Worm (Caenorhabditis elegans): ENCODE data around the gene chk-1.
A peak's percentile ranks its signal among the peaks of the same experiment; 100 is the strongest.

chk-1 gene

ce11 chrV:3739302-3739701 lies 20.0 kb downstream of the chk-1 start, which contains the start of gene hpo-36:
TSS of gene hpo-36 (minus strand) at chrV:3739402.
- TF ChIP-seq K02D7.2 (tag; optimal IDR thresholded peaks at IDR 0.05) (no peak), K09A11.1 (tag; optimal IDR thresholded peaks at IDR 0.05; ENCODE audit: insufficient read depth) (no peak), hlh-13 (GFP tag; optimal IDR thresholded peaks at IDR 0.05) (no peak), nfya-1 (tag; optimal IDR thresholded peaks at IDR 0.05) (no peak), sdc-2 (tag; optimal IDR thresholded peaks at IDR 0.05) (no peak), ahr-1 (tag; optimal IDR thresholded peaks at IDR 0.05) (no peak), pat-9 (tag; optimal IDR thresholded peaks at IDR 0.05) (no peak), fax-1 (tag; optimal IDR thresholded peaks at IDR 0.05) (no peak), ceh-9 (tag; optimal IDR thresholded peaks at IDR 0.05) (no peak), unc-42 (tag; optimal IDR thresholded peaks at IDR 0.05) (no peak), F13H6.1 (tag; optimal IDR thresholded peaks at IDR 0.05) (no peak), unc-3 (GFP tag; conservative IDR thresholded peaks at IDR 0.05) (no peak), unc-3 (tag; optimal IDR thresholded peaks at IDR 0.05) (no peak), unc-55 (GFP tag; optimal IDR thresholded peaks at IDR 0.05) (no peak), ceh-18 (tag; optimal IDR thresholded peaks at IDR 0.05) (no peak), ceh-30 (tag; optimal IDR thresholded peaks at IDR 0.05) (no peak), ceh-45 (GFP tag; IDR thresholded peaks at IDR 0.05) (no peak), ceh-19 (GFP tag; optimal IDR thresholded peaks at IDR 0.05) (no peak)

ce11 chrV:3738409-3738808 lies 20.9 kb downstream of the chk-1 start:
- peak; percentile 9 for TF ChIP-seq unc-42 (tag; optimal IDR thresholded peaks at IDR 0.05)
- no peak for TF ChIP-seq fkh-6 (tag; optimal IDR thresholded peaks at IDR 0.05)
- no peak for TF ChIP-seq eyg-1 (tag; optimal IDR thresholded peaks at IDR 0.05)

- no peak for TF ChIP-seq fax-1 (tag; optimal IDR thresholded peaks at IDR 0.05)
- no peak for TF ChIP-seq ceh-30 (tag; optimal IDR thresholded peaks at IDR 0.05)
- no peak for TF ChIP-seq K02D7.2 (tag; optimal IDR thresholded peaks at IDR 0.05)
- TF ChIP-seq unc-3 (GFP tag; conservative IDR thresholded peaks at IDR 0.05): no peak
- no peak for TF ChIP-seq unc-3 (tag; optimal IDR thresholded peaks at IDR 0.05)
- TF ChIP-seq ceh-45 (GFP tag; IDR thresholded peaks at IDR 0.05): no peak
- no peak for TF ChIP-seq ttx-3 (tag; optimal IDR thresholded peaks at IDR 0.05)
- no peak for TF ChIP-seq ref-2 (tag; optimal IDR thresholded peaks at IDR 0.05)
- TF ChIP-seq sox-2 (GFP tag; IDR thresholded peaks at IDR 0.05): no peak
- no peak for TF ChIP-seq rnt-1 (tag; optimal IDR thresholded peaks at IDR 0.05)
- TF ChIP-seq elt-2 (tag; optimal IDR thresholded peaks at IDR 0.05): no peak
- no peak for TF ChIP-seq ceh-2 (tag; optimal IDR thresholded peaks at IDR 0.05)
- no peak for TF ChIP-seq C08G9.2 (tag; optimal IDR thresholded peaks at IDR 0.05)
- TF ChIP-seq ztf-16 (tag; optimal IDR thresholded peaks at IDR 0.05): no peak
- no peak for TF ChIP-seq T23F11.4 (GFP tag; optimal IDR thresholded peaks at IDR 0.05)
- no peak for TF ChIP-seq ceh-22 (tag; optimal IDR thresholded peaks at IDR 0.05)
Measured at ce11 chrV:3724772-3725171, 34.5 kb downstream of the chk-1 start, which contains the start of gene str-30. TSS of gene str-30 (plus strand) at chrV:3725072.

- TF ChIP-seq lin-11 (tag; optimal IDR thresholded peaks at IDR 0.05) (no peak), K02D7.2 (tag; optimal IDR thresholded peaks at IDR 0.05) (no peak), unc-42 (tag; optimal IDR thresholded peaks at IDR 0.05) (no peak), hlh-8 (tag; optimal IDR thresholded peaks at IDR 0.05) (no peak), sox-2 (GFP tag; IDR thresholded peaks at IDR 0.05) (no peak), ceh-19 (GFP tag; optimal IDR thresholded peaks at IDR 0.05) (no peak), fkh-6 (tag; optimal IDR thresholded peaks at IDR 0.05) (no peak), ttx-3 (tag; optimal IDR thresholded peaks at IDR 0.05) (no peak), elt-2 (tag; optimal IDR thresholded peaks at IDR 0.05) (no peak), lim-6 (tag; optimal IDR thresholded peaks at IDR 0.05) (no peak), sdc-2 (tag; optimal IDR thresholded peaks at IDR 0.05) (no peak), odd-2 (tag; optimal IDR thresholded peaks at IDR 0.05) (no peak), nhr-11 (tag; optimal IDR thresholded peaks at IDR 0.05) (no peak)
Measured at ce11 chrV:3718507-3718906, 40.8 kb downstream of the chk-1 start.
